Fruit fly (Drosophila melanogaster) whole organism, pupa: ENCODE measurements around the gene Mrgn1.

ENCODE experiments used
- CG14655 ChIP-seq: fragments of 200-800 bp; sonication (Bioruptor generic); optimal IDR thresholded peaks from 3 replicates; lab custom pipeline; 2017; ENCODE audit warnings: mild to moderate bottlenecking, missing biosample characterization, missing genetic modification reagents, missing genetic modification characterization
- CG34367 ChIP-seq: fragments of 200-800 bp; sonication (Bioruptor generic); optimal IDR thresholded peaks from 2 replicates; lab custom pipeline; 2018; ENCODE audit warnings: missing biosample characterization, mild to moderate bottlenecking, missing genetic modification characterization
- EcR ChIP-seq: fragments of 200-800 bp; sonication (Bioruptor generic); optimal IDR thresholded peaks from 3 replicates; lab custom pipeline; 2019; ENCODE audit warnings: missing biosample characterization, missing genetic modification characterization, mild to moderate bottlenecking, moderate library complexity, missing genetic modification reagents
- Ets98B ChIP-seq: fragments of 200-800 bp; sonication (Bioruptor generic); IDR thresholded peaks from 2 replicates; pipeline ENCODE4 v1.3.6; 2022; ENCODE audit warnings: missing biosample characterization, missing genetic modification characterization
- gl ChIP-seq: fragments of 200-800 bp; sonication (Bioruptor generic); optimal IDR thresholded peaks from 2 replicates; lab custom pipeline; 2018; ENCODE audit warnings: missing biosample characterization, mild to moderate bottlenecking, missing genetic modification characterization

DNA sequence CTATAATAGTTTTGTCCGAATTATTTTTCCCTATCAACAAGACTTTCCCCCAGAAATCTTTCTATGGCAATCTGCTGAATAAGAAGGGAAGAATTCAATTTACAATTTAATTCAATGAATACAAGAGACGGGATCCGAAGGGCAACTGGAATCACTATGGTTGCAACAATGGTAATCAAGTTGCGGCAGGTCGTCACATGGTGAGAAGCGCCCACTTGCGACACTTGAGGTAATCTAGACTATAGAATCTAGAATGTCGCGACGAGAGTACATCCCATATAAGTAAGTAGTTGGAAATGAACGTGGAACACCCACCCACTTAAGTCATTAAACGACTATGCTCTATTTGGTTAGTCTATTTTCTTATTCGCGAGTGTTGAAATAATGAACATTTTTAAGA is 39.9 kb downstream of the Mrgn1 start:
- TF ChIP-seq CG34367 (tag; lab: Kevin White, UChicago) (no peak), CG14655 (GFP tag; lab: Kevin White, UChicago) (no peak), gl (tag; lab: Kevin White, UChicago) (no peak), Ets98B (GFP tag; lab: Robert Waterston, UW) (no peak), EcR (no peak)
